Worm (Caenorhabditis elegans) whole organism, dauer: ENCODE results near the gene K12H4.5.

Experiments
- unc-62 ChIP-seq: sonication (generic microtip); optimal IDR thresholded peaks from 2 replicates; lab custom pipeline; 2017; ENCODE audit warnings: missing biosample characterization, missing genetic modification reagents, missing genetic modification characterization

K12H4.5 gene

ce11 chrIII:8036050-8036449 is 8.2 kb upstream of the K12H4.5 start:
- TF ChIP-seq unc-62 (GFP tag; lab: Kevin White, UChicago): no peak

ce11 chrIII:8036497-8036896 is 7.8 kb upstream of the K12H4.5 start:
- TF ChIP-seq unc-62 (GFP tag; lab: Kevin White, UChicago): no peak

ce11 chrIII:8037941-8038340 is 6.3 kb upstream of the K12H4.5 start, which contains the start of gene dpf-6:
Gene dpf-6 (plus strand): TSS chrIII:8038241.
- TF ChIP-seq unc-62 (GFP tag; lab: Kevin White, UChicago): no peak

- TF ChIP-seq unc-62 (GFP tag; lab: Kevin White, UChicago): no peak
These were observed 1.5 kb upstream of the K12H4.5 start, which contains the start of gene K12H4.6 for ce11 chrIII:8042775-8043174. Gene K12H4.6 (minus strand): TSS chrIII:8042875.

ce11 chrIII:8043784-8044183 is 503 bp upstream of the K12H4.5 start:
- no peak for TF ChIP-seq unc-62 (GFP tag; lab: Kevin White, UChicago)

ce11 chrIII:8044717-8045116 is 430 bp downstream of the K12H4.5 start, which contains the start of gene spcs-3:
Gene spcs-3 (plus strand): TSS chrIII:8045017.
- TF ChIP-seq unc-62 (GFP tag; lab: Kevin White, UChicago): no peak

ce11 chrIII:8045734-8046133 is 1.4 kb downstream of the K12H4.5 start, which contains the start of gene K12H4.3:
Gene K12H4.3 (plus strand): TSS chrIII:8046034.
- no peak for TF ChIP-seq unc-62 (GFP tag; lab: Kevin White, UChicago)

- TF ChIP-seq unc-62 (GFP tag; lab: Kevin White, UChicago): no peak
These were observed 3.1 kb downstream of the K12H4.5 start, which contains the start of gene K12H4.2 for ce11 chrIII:8047412-8047811. Gene K12H4.2 (plus strand): TSS chrIII:8047712.

ce11 chrIII:8050944-8051343 is 6.7 kb downstream of the K12H4.5 start, which contains the start of gene K12H4.7:
Gene K12H4.7 (minus strand): TSS chrIII:8051081.
- TF ChIP-seq unc-62 (GFP tag; lab: Kevin White, UChicago): no peak

- TF ChIP-seq unc-62 (GFP tag; lab: Kevin White, UChicago): no peak
These were observed 7.6 kb downstream of the K12H4.5 start for ce11 chrIII:8051838-8052237.

ce11 chrIII:8061114-8061513 is 16.8 kb downstream of the K12H4.5 start:
- TF ChIP-seq unc-62 (GFP tag; lab: Kevin White, UChicago): no peak

- TF ChIP-seq unc-62 (GFP tag; lab: Kevin White, UChicago): no peak
These were observed 19.4 kb downstream of the K12H4.5 start for ce11 chrIII:8063659-8064058.

- TF ChIP-seq unc-62 (GFP tag; lab: Kevin White, UChicago): no peak
These were observed 20.8 kb downstream of the K12H4.5 start for ce11 chrIII:8065101-8065500.

ce11 chrIII:8066989-8067388 is 22.7 kb downstream of the K12H4.5 start, which contains the start of gene pros-1:
Gene pros-1 (plus strand): TSS chrIII:8067289.
- TF ChIP-seq unc-62 (GFP tag; lab: Kevin White, UChicago): no peak

- TF ChIP-seq unc-62 (GFP tag; lab: Kevin White, UChicago): no peak
These were observed 23.5 kb downstream of the K12H4.5 start for ce11 chrIII:8067798-8068197.

ce11 chrIII:8069206-8069605 is 24.9 kb downstream of the K12H4.5 start:
- no peak for TF ChIP-seq unc-62 (GFP tag; lab: Kevin White, UChicago)

- TF ChIP-seq unc-62 (GFP tag; lab: Kevin White, UChicago): no peak
These were observed 32.9 kb downstream of the K12H4.5 start for ce11 chrIII:8077180-8077579.
